Fruit fly (Drosophila melanogaster) whole organism, adult: ENCODE results near the gene CG15412.
A peak's percentile ranks its signal among the peaks of the same experiment; 100 is the strongest.

Experiments used
- CG11617 ChIP-seq: fragments of 200-800 bp; sonication (Bioruptor generic); optimal IDR thresholded peaks from 2 replicates; lab custom pipeline; 2017; ENCODE audit warnings: mild to moderate bottlenecking, missing biosample characterization, missing genetic modification reagents, missing genetic modification characterization
- CG12768 ChIP-seq: fragments of 200-800 bp; sonication (Bioruptor generic); optimal IDR thresholded peaks from 2 replicates; lab custom pipeline; 2017; ENCODE audit warnings: missing biosample characterization, missing genetic modification characterization, mild to moderate bottlenecking, moderate library complexity, missing genetic modification reagents
- CG14711 ChIP-seq: fragments of 200-800 bp; sonication (Bioruptor generic); optimal IDR thresholded peaks from 2 replicates; lab custom pipeline; 2018; ENCODE audit warnings: missing biosample characterization, mild to moderate bottlenecking, missing genetic modification characterization, moderate library complexity
- CG1620 ChIP-seq: fragments of 200-800 bp; sonication (Bioruptor generic); optimal IDR thresholded peaks from 2 replicates; lab custom pipeline; 2016; ENCODE audit warnings: missing biosample characterization, missing genetic modification characterization
- CG33017 ChIP-seq: fragments of 200-800 bp; sonication (Bioruptor generic); optimal IDR thresholded peaks from 2 replicates; lab custom pipeline; 2018; ENCODE audit warnings: missing biosample characterization, mild to moderate bottlenecking, missing genetic modification characterization, moderate library complexity
- CG5204 ChIP-seq: fragments of 200-800 bp; sonication (Bioruptor generic); optimal IDR thresholded peaks from 2 replicates; lab custom pipeline; 2016; ENCODE audit warnings: missing biosample characterization, missing genetic modification characterization
- CG7045 ChIP-seq: fragments of 200-800 bp; sonication (Bioruptor generic); optimal IDR thresholded peaks from 2 replicates; lab custom pipeline; 2017; ENCODE audit warnings: missing biosample characterization, mild to moderate bottlenecking, missing genetic modification characterization
- CG7101 ChIP-seq: fragments of 200-800 bp; sonication (Bioruptor generic); optimal IDR thresholded peaks from 2 replicates; lab custom pipeline; 2018; ENCODE audit warnings: missing biosample characterization, mild to moderate bottlenecking, missing genetic modification characterization, moderate library complexity
- Clk ChIP-seq: fragments of 200-800 bp; sonication (Bioruptor generic); optimal IDR thresholded peaks from 2 replicates; lab custom pipeline; 2017; ENCODE audit warnings: missing biosample characterization, missing genetic modification characterization
- Crg-1 ChIP-seq: fragments of 200-800 bp; sonication (Bioruptor generic); optimal IDR thresholded peaks from 2 replicates; lab custom pipeline; 2016; ENCODE audit warnings: missing biosample characterization, missing genetic modification characterization
- Hr96 ChIP-seq: fragments of 200-800 bp; sonication (Bioruptor generic); optimal IDR thresholded peaks from 2 replicates; lab custom pipeline; 2016; ENCODE audit warnings: missing biosample characterization, missing genetic modification characterization
- Mnt ChIP-seq: fragments of 200-800 bp; sonication (Bioruptor generic); optimal IDR thresholded peaks from 2 replicates; lab custom pipeline; 2016; ENCODE audit warnings: missing biosample characterization, mild to moderate bottlenecking, missing genetic modification characterization
- bab1 ChIP-seq: fragments of 200-800 bp; sonication (Bioruptor generic); optimal IDR thresholded peaks from 3 replicates; lab custom pipeline; 2019; ENCODE audit warnings: missing biosample characterization, mild to moderate bottlenecking, missing genetic modification characterization, moderate library complexity
- cic ChIP-seq: fragments of 200-800 bp; sonication (Bioruptor generic); optimal IDR thresholded peaks from 2 replicates; lab custom pipeline; 2017; ENCODE audit warnings: missing biosample characterization, mild to moderate bottlenecking, missing genetic modification characterization, moderate library complexity
- cnc ChIP-seq, 2 experiments: fragments of >200 bp; optimal IDR thresholded peaks; 2 replicates each; lab custom pipeline; 2017
- kay ChIP-seq: fragments of 200-800 bp; sonication (Bioruptor generic); peaks from one replicate; lab custom pipeline; 2016; ENCODE audit warnings: missing biosample characterization, missing genetic modification characterization, borderline replicate concordance
- ovo ChIP-seq: fragments of 200-800 bp; sonication (Bioruptor generic); optimal IDR thresholded peaks from 2 replicates; lab custom pipeline; 2016; ENCODE audit warnings: missing biosample characterization, missing genetic modification characterization
- pad ChIP-seq: fragments of 200-800 bp; sonication (Bioruptor generic); optimal IDR thresholded peaks from 3 replicates; lab custom pipeline; 2017; ENCODE audit warnings: missing biosample characterization, missing genetic modification characterization, mild to moderate bottlenecking, moderate library complexity, missing genetic modification reagents
- tj ChIP-seq: fragments of 200-800 bp; sonication (Bioruptor generic); optimal IDR thresholded peaks from 3 replicates; lab custom pipeline; 2017; ENCODE audit warnings: missing biosample characterization, mild to moderate bottlenecking, missing genetic modification characterization, moderate library complexity
- toe ChIP-seq: fragments of 200-800 bp; sonication (Bioruptor generic); optimal IDR thresholded peaks from 2 replicates; lab custom pipeline; 2016; ENCODE audit warnings: missing biosample characterization, missing genetic modification characterization

The CG15412 gene

DNA sequence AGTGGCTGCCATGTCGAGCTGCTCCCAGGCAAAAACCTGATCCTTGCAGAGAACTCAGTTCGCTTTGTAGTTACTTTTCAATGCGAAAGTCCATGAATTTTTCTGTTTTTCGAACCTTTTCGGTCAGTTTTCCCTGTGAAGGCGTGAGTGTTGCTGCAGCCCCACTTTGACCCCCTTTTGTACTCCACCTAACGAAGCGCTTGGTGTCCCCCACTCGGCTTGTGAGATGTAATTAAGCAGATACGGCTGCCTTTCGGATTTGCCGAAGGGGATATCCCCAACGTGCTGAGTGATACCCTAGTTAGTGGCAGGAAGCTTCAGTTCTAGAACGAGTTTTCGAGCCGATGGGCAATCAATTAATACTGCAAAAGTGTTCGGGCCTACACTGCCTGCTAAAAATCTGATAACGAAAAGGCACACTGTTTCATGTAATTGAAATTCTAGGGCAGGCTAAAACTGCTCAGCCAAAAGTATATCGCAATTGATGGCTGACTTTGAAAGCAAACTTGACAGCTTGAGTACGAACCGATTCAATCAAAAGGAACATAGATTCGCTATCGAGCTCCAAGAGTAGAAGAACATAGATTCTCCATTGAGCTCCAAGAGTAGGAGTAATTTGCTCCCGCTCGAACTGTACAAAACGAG, 23.8 kb downstream of the CG15412 start:
- TF ChIP-seq CG7045 (GFP tag; lab: Kevin White, UChicago) (no peak), Mnt (no peak), Crg-1 (GFP tag; lab: Kevin White, UChicago) (no peak), cic (no peak), bab1 (no peak), CG14711 (no peak), toe (no peak), cnc (optimal IDR thresholded peaks at IDR 0.05; lab: Kevin White, UChicago) (no peak)

DNA sequence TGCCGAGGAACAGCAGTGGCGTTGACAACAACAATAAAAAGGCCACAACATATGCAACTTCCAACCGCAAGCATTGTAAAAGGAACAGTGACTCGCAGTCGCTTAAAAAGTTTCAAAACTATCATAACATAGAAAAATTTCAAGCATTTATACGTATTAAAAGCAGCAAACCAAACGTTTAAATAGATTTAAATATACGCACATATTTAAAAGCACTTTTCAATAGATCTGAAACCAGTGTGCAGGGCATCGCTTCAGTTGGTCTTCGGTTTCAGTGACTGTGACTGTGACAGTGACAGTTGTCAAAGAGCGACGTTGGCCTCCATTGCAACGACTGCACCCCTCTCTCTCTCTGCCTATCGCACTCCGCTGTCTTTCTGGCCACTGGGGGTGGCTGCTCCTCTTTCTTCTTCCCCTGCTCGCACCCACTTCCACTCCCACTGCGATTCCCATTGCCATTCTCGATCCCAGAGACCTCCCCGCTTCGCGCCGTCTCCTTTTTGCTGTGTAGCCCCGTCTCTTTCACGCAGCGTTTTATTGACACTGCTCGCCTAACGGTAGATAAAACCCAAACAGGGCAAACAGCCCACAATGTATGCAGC, 27.3 kb downstream of the CG15412 start:
- TF ChIP-seq pad (GFP tag; lab: Kevin White, UChicago) (peak; percentile 11), Crg-1 (GFP tag; lab: Kevin White, UChicago) (no peak), kay (GFP tag; lab: Kevin White, UChicago) (peak; percentile 72), CG7101 (peak; percentile 77), CG11617 (GFP tag; lab: Kevin White, UChicago) (peak; percentile 45), CG7045 (GFP tag; lab: Kevin White, UChicago) (peak; percentile 41), CG14711 (peak; percentile 64), CG33017 (tag; lab: Kevin White, UChicago) (peak; percentile 80), CG5204 (GFP tag; lab: Kevin White, UChicago) (peak; percentile 76), cnc (optimal IDR thresholded peaks at IDR 0.05; lab: Kevin White, UChicago) (no peak), Mnt (peak; percentile 13), toe (peak; percentile 29), Hr96 (GFP tag; lab: Kevin White, UChicago) (peak; percentile 12), CG12768 (peak; percentile 65), ovo (peak; percentile 72), cic (no peak), Clk (no peak), tj (GFP tag; lab: Kevin White, UChicago) (peak; percentile 58), bab1 (no peak), CG1620 (GFP tag; lab: Kevin White, UChicago) (no peak)

DNA sequence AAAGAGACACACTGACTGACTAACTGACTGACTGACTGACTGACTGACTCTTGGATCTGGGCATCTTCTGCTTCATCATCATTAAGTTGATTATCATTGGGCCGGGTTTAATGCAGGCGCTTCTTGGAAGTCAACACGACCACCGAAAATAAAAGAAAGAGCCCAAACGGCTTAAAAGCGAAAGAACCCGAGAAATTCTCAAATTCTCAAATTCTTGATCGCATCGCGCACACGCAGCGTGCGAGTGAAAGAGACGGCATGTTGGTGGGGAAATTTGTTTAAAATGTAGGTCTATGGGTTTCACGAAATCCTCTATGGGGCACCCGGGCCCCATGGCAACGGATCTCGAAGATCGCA, 29.1 kb downstream of the CG15412 start:
- TF ChIP-seq CG7101 = no peak
- TF ChIP-seq pad (GFP tag; lab: Kevin White, UChicago) = no peak
- no peak for TF ChIP-seq CG7045 (GFP tag; lab: Kevin White, UChicago)
- TF ChIP-seq Mnt = no peak
- no peak for TF ChIP-seq bab1
- no peak for TF ChIP-seq CG11617 (GFP tag; lab: Kevin White, UChicago)
- no peak for TF ChIP-seq toe
- no peak for TF ChIP-seq Clk
- TF ChIP-seq kay (GFP tag; lab: Kevin White, UChicago) = no peak
- TF ChIP-seq CG5204 (GFP tag; lab: Kevin White, UChicago) = no peak
- no peak for TF ChIP-seq CG14711
- TF ChIP-seq Hr96 (GFP tag; lab: Kevin White, UChicago) = no peak
- TF ChIP-seq cnc (optimal IDR thresholded peaks at IDR 0.05; lab: Kevin White, UChicago) = no peak

DNA sequence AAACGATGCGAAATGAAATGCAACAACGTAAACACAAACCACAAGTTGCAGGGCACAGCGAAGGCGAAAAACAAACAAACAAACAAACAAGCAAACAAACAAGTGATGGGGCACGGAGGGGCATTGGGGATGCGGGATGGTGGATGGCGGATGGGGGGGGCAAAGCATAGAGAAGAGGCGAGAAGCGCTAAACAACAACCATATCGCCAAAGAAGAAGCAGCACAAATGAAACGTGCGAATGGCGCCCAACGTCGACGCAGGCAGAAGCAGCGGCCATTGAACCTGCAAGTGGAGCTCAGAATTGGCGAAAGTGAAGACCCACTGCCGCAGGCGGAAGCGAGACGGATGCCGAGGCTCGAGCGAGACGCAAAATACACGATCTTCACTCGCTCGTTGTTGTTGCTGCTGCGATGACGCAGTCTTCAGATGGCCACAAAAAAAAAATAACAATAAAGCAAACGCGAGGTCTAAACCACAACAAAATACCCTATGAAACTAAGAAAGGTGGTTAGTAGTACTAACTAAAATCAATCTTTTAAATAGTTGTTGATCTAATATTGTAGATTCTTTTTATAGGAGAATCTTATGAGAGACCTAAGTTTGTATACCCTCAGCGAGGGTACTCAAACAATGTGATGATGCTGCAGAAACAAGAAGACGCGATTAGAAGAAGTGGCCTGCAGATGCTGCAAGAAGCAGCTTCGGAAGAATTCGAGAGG, 29.6 kb downstream of the CG15412 start:
- peak; percentile 66 for TF ChIP-seq tj (GFP tag; lab: Kevin White, UChicago)
- no peak for TF ChIP-seq CG7101
- no peak for TF ChIP-seq bab1
- no peak for TF ChIP-seq CG12768
- no peak for TF ChIP-seq toe

DNA sequence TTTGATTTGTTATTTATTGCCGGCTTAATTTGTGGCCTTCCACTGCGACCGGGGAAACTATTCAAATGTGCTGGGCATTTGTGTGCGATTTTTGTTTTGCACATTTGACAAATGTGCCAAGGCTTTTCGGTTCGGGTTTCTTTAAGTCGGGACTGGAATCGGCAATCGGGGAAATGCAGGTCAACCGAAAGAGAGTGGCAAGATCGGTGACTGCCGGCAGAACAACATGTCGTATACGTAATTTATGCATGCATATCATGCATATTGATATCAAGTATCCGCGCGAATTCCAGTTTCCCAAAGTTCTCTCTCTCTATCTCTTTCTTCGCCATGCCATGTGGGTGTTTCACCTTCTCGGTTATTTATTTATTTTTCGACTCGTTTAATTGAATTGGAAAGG, 33.1 kb downstream of the CG15412 start:
- TF ChIP-seq CG12768 (no peak), toe (no peak), cic (no peak), CG7045 (GFP tag; lab: Kevin White, UChicago) (no peak), CG1620 (GFP tag; lab: Kevin White, UChicago) (no peak), Mnt (no peak), ovo (no peak), Hr96 (GFP tag; lab: Kevin White, UChicago) (no peak), cnc (optimal IDR thresholded peaks at IDR 0.05; lab: Kevin White, UChicago) (no peak), CG33017 (tag; lab: Kevin White, UChicago) (no peak), Crg-1 (GFP tag; lab: Kevin White, UChicago) (no peak), tj (GFP tag; lab: Kevin White, UChicago) (no peak), CG5204 (GFP tag; lab: Kevin White, UChicago) (no peak), kay (GFP tag; lab: Kevin White, UChicago) (no peak), bab1 (no peak), pad (GFP tag; lab: Kevin White, UChicago) (no peak), CG11617 (GFP tag; lab: Kevin White, UChicago) (no peak)

DNA sequence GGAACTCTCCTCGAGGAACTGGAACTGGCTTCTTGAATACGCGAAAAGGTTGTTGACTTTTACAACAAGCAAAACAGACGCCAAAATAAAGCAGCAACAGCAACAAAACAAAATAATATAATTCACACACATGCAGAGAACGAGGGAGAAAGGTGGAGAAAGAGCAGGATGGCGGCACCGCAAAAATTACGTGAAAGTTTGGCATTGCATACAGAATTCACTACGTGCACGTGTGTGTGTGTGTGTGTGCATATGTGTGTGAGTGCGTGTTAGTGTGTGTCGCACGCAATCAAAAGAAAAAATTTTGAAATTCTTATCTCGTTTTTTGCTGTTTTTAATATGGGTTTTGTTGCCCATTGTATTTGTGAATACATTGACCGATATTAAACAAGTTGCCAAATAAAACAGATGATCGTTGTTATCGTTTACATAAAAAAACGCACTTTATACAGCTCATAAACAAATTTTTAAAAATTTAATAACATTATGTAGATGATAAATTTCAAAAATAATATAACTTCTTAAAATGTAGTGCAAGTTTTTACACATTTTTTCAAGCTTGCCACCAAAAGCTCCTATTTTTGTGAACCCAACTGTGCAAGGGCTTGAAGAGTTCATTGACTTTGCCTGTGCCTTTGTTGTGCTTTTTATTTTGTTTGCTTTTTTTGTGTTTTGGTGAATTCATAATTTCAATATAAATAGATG, 34.1 kb downstream of the CG15412 start:
- TF ChIP-seq toe (no peak), cic (no peak), kay (GFP tag; lab: Kevin White, UChicago) (no peak), tj (GFP tag; lab: Kevin White, UChicago) (no peak), CG12768 (no peak)
